Worm (Caenorhabditis elegans) whole organism, L3 larva: ENCODE data around the gene Y51H7BR.4.

Experiments
- mdl-1 ChIP-seq: fragments of 150-350 bp; optimal IDR thresholded peaks from 2 replicates; lab custom pipeline; 2014; ENCODE audit warnings: missing biosample characterization, missing genetic modification characterization
- pqm-1 ChIP-seq: fragments of 150-350 bp; optimal IDR thresholded peaks from 2 replicates; lab custom pipeline; 2017; ENCODE audit warnings: missing biosample characterization, missing genetic modification characterization, inconsistent platforms

DNA sequence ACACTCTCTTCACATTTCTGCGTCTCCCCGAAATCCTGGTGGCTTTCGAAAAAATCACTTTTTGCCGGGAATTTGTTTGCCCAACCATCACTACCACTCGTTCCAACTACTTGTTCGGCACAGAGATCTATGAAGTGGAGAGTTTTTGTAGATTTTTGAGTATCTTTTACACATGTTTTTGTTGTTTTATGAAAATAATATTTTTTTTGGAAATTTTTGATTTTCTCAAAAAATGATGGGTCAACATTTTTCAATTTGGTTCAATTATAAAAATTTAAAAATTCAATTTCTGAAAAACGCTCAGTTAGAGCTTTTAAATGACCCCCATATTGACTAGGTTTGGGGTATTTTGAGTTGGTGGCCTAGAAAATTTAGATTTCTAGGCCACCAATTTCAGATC lies 3.7 kb upstream of the Y51H7BR.4 start, which contains the start of gene Y51H7BR.7:
- TF ChIP-seq pqm-1 (tag; lab: Kevin White, UChicago) (no peak), mdl-1 (tag; lab: Kevin White, UChicago) (no peak)
